Worm (Caenorhabditis elegans) whole organism, young adult: ENCODE results near the gene srw-98.

Experiments
- C17E4.6 ChIP-seq: fragments of 200-800 bp; sonication (Bioruptor generic); IDR thresholded peaks from 2 replicates; pipeline ENCODE4 v1.3.6; 2022; ENCODE audit warnings: missing genetic modification reagents, missing genetic modification characterization, missing compliant biosample characterization
- ceh-79 ChIP-seq: sonication (generic microtip); optimal IDR thresholded peaks from 2 replicates; lab custom pipeline; 2017; ENCODE audit warnings: mild to moderate bottlenecking, missing genetic modification characterization, missing compliant biosample characterization
- ets-4 ChIP-seq: fragments of 200-800 bp; sonication (Bioruptor generic); optimal IDR thresholded peaks from 2 replicates; lab custom pipeline; 2018; ENCODE audit warnings: mild to moderate bottlenecking, missing genetic modification characterization, missing compliant biosample characterization
- lag-1 ChIP-seq: fragments of 200-800 bp; sonication (Bioruptor generic); IDR thresholded peaks from 2 replicates; pipeline ENCODE4 v1.3.6; 2022; ENCODE audit warnings: missing genetic modification reagents, missing genetic modification characterization, missing compliant biosample characterization
- let-526 ChIP-seq: fragments of 200-800 bp; sonication (Bioruptor generic); IDR thresholded peaks from 2 replicates; pipeline ENCODE4 v1.3.6; 2022; ENCODE audit warnings: missing genetic modification reagents, missing genetic modification characterization, missing compliant biosample characterization
- lin-40 ChIP-seq: sonication (generic microtip); optimal IDR thresholded peaks from 2 replicates; lab custom pipeline; 2016; ENCODE audit warnings: missing genetic modification characterization, mild to moderate bottlenecking, missing compliant biosample characterization, missing genotype, missing genetic modification reagents
- lsl-1 ChIP-seq: fragments of 200-800 bp; sonication (Bioruptor generic); optimal IDR thresholded peaks from 2 replicates; lab custom pipeline; 2018; ENCODE audit warnings: mild to moderate bottlenecking, missing genetic modification characterization, moderate library complexity, missing compliant biosample characterization
- madf-3 ChIP-seq: fragments of 200-800 bp; sonication (Bioruptor generic); IDR thresholded peaks from 2 replicates; pipeline ENCODE4 v1.3.6; 2022; ENCODE audit warnings: missing genetic modification reagents, missing genetic modification characterization, missing compliant biosample characterization
- nfya-1 ChIP-seq: sonication (generic microtip); optimal IDR thresholded peaks from 2 replicates; lab custom pipeline; 2017; ENCODE audit warnings: antibody characterized with exemption, missing compliant biosample characterization, missing genetic modification characterization, borderline replicate concordance; ENCODE audit not compliant: insufficient read depth
- pha-4 ChIP-seq: fragments of 150-350 bp; sonication (generic microtip); optimal IDR thresholded peaks from 2 replicates; lab custom pipeline; 2014; ENCODE audit warnings: missing biosample characterization, missing genetic modification reagents, missing genetic modification characterization
- snpc-4 ChIP-seq, 5 experiments: fragments of 150-350 bp in 1 of 5; sonication (generic microtip) in 4 of 5; optimal IDR thresholded peaks; 2 replicates each; lab custom pipeline; 2014 to 2018; ENCODE audit warnings: missing genetic modification characterization in 5 of 5, missing biosample characterization in 3 of 5, antibody characterized with exemption in 2 of 5, mild to moderate bottlenecking in 2 of 5, missing compliant biosample characterization in 2 of 5, missing genotype in 2 of 5, moderate library complexity in 2 of 5, missing genetic modification reagents in 1 of 5
- tbp1 ChIP-seq: fragments of 200-800 bp; sonication (Bioruptor generic); optimal IDR thresholded peaks from 2 replicates; lab custom pipeline; 2018; ENCODE audit warnings: mild to moderate bottlenecking, missing genetic modification characterization, missing compliant biosample characterization
- unc-62 ChIP-seq: fragments of 150-350 bp; optimal IDR thresholded peaks from 2 replicates; lab custom pipeline; 2014; ENCODE audit warnings: missing biosample characterization, missing genetic modification reagents, missing genetic modification characterization

DNA sequence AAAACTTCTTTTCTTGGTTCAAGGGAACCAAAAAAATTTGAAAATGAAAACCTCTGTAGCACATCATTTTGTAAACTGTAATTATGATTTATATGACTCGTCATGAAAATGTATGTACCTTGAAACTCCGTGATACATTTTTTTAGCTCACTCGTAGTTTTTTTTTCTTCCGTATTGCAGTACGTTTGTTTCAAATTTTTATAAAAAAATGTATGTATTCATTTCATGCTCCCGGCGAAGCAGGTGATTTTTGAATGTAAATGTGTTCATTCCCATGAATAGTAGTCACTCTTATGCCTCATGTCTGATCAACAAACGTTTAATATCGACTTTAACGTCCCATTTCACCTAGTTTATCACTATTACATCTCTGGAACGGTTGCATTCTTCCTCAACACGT is 47.2 kb upstream of the srw-98 start, which contains the start of gene sri-27:
- TF ChIP-seq unc-62 (GFP tag; lab: Kevin White, UChicago), result no peak
- no peak for TF ChIP-seq madf-3 (GFP tag; lab: Robert Waterston, UW)
- TF ChIP-seq pha-4, result no peak
- TF ChIP-seq C17E4.6 (GFP tag; lab: Robert Waterston, UW), result no peak
- no peak for TF ChIP-seq snpc-4 (GFP tag; optimal IDR thresholded peaks at IDR 0.05; lab: Kevin White, UChicago)
- TF ChIP-seq snpc-4 (tag; optimal IDR thresholded peaks at IDR 0.05; lab: Kevin White, UChicago), result no peak
- no peak for TF ChIP-seq lag-1 (GFP tag; lab: Robert Waterston, UW)
- no peak for TF ChIP-seq ceh-79 (tag; lab: Kevin White, UChicago)
- TF ChIP-seq tbp1 (GFP tag; lab: Kevin White, UChicago), result no peak
- TF ChIP-seq nfya-1 (tag; lab: Kevin White, UChicago), result no peak
- TF ChIP-seq lin-40 (tag; lab: Kevin White, UChicago), result no peak
- TF ChIP-seq ets-4 (GFP tag; lab: Kevin White, UChicago), result no peak
- TF ChIP-seq let-526 (GFP tag; lab: Robert Waterston, UW), result no peak
- TF ChIP-seq lsl-1, result no peak
